Worm (Caenorhabditis elegans) whole organism, L4 larva: ENCODE measurements around the gene cyp-23A1.
A peak's percentile ranks its signal among the peaks of the same experiment; 100 is the strongest.

Experiments
- F37D6.2 ChIP-seq: sonication (generic microtip); optimal IDR thresholded peaks from 2 replicates; lab custom pipeline; 2016; ENCODE audit warnings: mild to moderate bottlenecking, missing genetic modification characterization, missing compliant biosample characterization
- ZK337.2 ChIP-seq: fragments of 200-800 bp; sonication (Bioruptor generic); IDR thresholded peaks from 2 replicates; pipeline ENCODE4 v1.3.6; 2022; ENCODE audit warnings: missing genetic modification reagents, missing genetic modification characterization, missing compliant biosample characterization
- aha-1 ChIP-seq: fragments of 150-350 bp; peaks from one replicate; lab custom pipeline; 2014; ENCODE audit warnings: missing biosample characterization, missing genetic modification characterization
- ceh-20 ChIP-seq: fragments of 200-800 bp; sonication (Bioruptor generic); IDR thresholded peaks from 2 replicates; pipeline ENCODE4 v1.3.6; 2022; ENCODE audit warnings: missing genetic modification reagents, missing genetic modification characterization, missing compliant biosample characterization
- ceh-62 ChIP-seq: sonication (generic microtip); optimal IDR thresholded peaks from 2 replicates; lab custom pipeline; 2017; ENCODE audit warnings: missing biosample characterization, missing genetic modification characterization
- ces-1 ChIP-seq: fragments of 150-350 bp; sonication (generic microtip); optimal IDR thresholded peaks from 4 replicates; lab custom pipeline; 2014; ENCODE audit warnings: missing biosample characterization, missing genetic modification reagents, missing genetic modification characterization
- ctbp-1 ChIP-seq: fragments of 200-800 bp; sonication (Bioruptor generic); IDR thresholded peaks from 2 replicates; pipeline ENCODE4 v1.3.6; 2022; ENCODE audit warnings: missing genetic modification reagents, missing genetic modification characterization, missing compliant biosample characterization
- daf-16 ChIP-seq, 3 experiments: sonication (generic microtip); optimal IDR thresholded peaks; 2 replicates each; lab custom pipeline; 2016 to 2017; ENCODE audit warnings: missing genetic modification characterization in 3 of 3, missing genetic modification reagents in 3 of 3, mild to moderate bottlenecking in 2 of 3, missing compliant biosample characterization in 2 of 3, missing biosample characterization in 1 of 3, moderate library complexity in 1 of 3
- dmd-6 ChIP-seq: fragments of 200-800 bp; sonication (Bioruptor generic); IDR thresholded peaks from 2 replicates; pipeline ENCODE4 v1.3.6; 2022; ENCODE audit warnings: missing genetic modification reagents, missing genetic modification characterization, missing compliant biosample characterization
- dmd-8 ChIP-seq: fragments of 200-800 bp; sonication (Bioruptor generic); IDR thresholded peaks from 2 replicates; pipeline ENCODE4 v1.3.6; 2022; ENCODE audit warnings: missing genetic modification characterization, missing compliant biosample characterization
- dpl-1 ChIP-seq: fragments of 150-350 bp; optimal IDR thresholded peaks from 2 replicates; lab custom pipeline; 2014; ENCODE audit warnings: missing biosample characterization, missing genetic modification reagents, missing genetic modification characterization
- dve-1 ChIP-seq: sonication (generic microtip); optimal IDR thresholded peaks from 2 replicates; lab custom pipeline; 2017; ENCODE audit warnings: antibody characterized with exemption, mild to moderate bottlenecking, missing genetic modification characterization, missing compliant biosample characterization; ENCODE audit not compliant: insufficient read depth
- hif-1 ChIP-seq, 2 experiments: sonication (generic microtip); optimal IDR thresholded peaks; 2 replicates each; lab custom pipeline; 2016 to 2017; ENCODE audit warnings: missing compliant biosample characterization in 2 of 2, missing genetic modification characterization in 2 of 2, missing genetic modification reagents in 2 of 2, missing genotype in 2 of 2, mild to moderate bottlenecking in 1 of 2
- hlh-11 ChIP-seq: fragments of 200-800 bp; sonication (Bioruptor generic); optimal IDR thresholded peaks from 2 replicates; lab custom pipeline; 2018; ENCODE audit warnings: mild to moderate bottlenecking, missing genetic modification characterization, missing compliant biosample characterization
- hlh-30 ChIP-seq: sonication (generic microtip); optimal IDR thresholded peaks from 2 replicates; lab custom pipeline; 2017; ENCODE audit warnings: antibody characterized with exemption, mild to moderate bottlenecking, missing genetic modification characterization, missing compliant biosample characterization; ENCODE audit not compliant: insufficient read depth
- hmg-1.1 ChIP-seq: fragments of 200-800 bp; sonication (Bioruptor generic); IDR thresholded peaks from 2 replicates; pipeline ENCODE4 v1.3.6; 2022; ENCODE audit warnings: missing genetic modification reagents, missing genetic modification characterization, missing compliant biosample characterization
- lin-1 ChIP-seq: fragments of 200-800 bp; sonication (Bioruptor generic); IDR thresholded peaks from 2 replicates; pipeline ENCODE4 v1.3.6; 2022; ENCODE audit warnings: missing genetic modification reagents, missing genetic modification characterization, missing compliant biosample characterization
- lin-13 ChIP-seq: fragments of 150-350 bp; optimal IDR thresholded peaks from 2 replicates; lab custom pipeline; 2014; ENCODE audit warnings: missing biosample characterization, missing genetic modification reagents, missing genetic modification characterization
- lin-38 ChIP-seq: fragments of 200-800 bp; sonication (Bioruptor generic); IDR thresholded peaks from 2 replicates; pipeline ENCODE4 v1.3.6; 2022; ENCODE audit warnings: missing genetic modification reagents, missing genetic modification characterization, missing compliant biosample characterization
- lin-39 ChIP-seq: fragments of 150-350 bp; optimal IDR thresholded peaks from 2 replicates; lab custom pipeline; 2014; ENCODE audit warnings: missing biosample characterization, missing genetic modification reagents, missing genetic modification characterization
- lsy-2 ChIP-seq, 2 experiments: fragments of 150-350 bp in 1 of 2; sonication (generic microtip) in 1 of 2; optimal IDR thresholded peaks; 2 replicates each; lab custom pipeline; 2014 to 2017; ENCODE audit warnings: missing biosample characterization in 2 of 2, missing genetic modification characterization in 2 of 2
- mdl-1 ChIP-seq, 2 experiments: fragments of 150-350 bp in 1 of 2; sonication (generic microtip) in 1 of 2; optimal IDR thresholded peaks; 2 replicates each; lab custom pipeline; 2014 to 2017; ENCODE audit warnings: missing biosample characterization in 2 of 2, missing genetic modification characterization in 2 of 2
- mep-1 ChIP-seq: fragments of 150-350 bp; sonication (generic microtip); optimal IDR thresholded peaks from 3 replicates; lab custom pipeline; 2014; ENCODE audit warnings: missing biosample characterization, missing genetic modification characterization
- mes-2 ChIP-seq: sonication (generic microtip); optimal IDR thresholded peaks from 2 replicates; lab custom pipeline; 2016; ENCODE audit warnings: missing genotype, mild to moderate bottlenecking, missing genetic modification characterization, missing compliant biosample characterization; ENCODE audit not compliant: poor library complexity, severe bottlenecking
- mxl-3 ChIP-seq: fragments of 200-800 bp; sonication (Bioruptor generic); optimal IDR thresholded peaks from 2 replicates; lab custom pipeline; 2018; ENCODE audit warnings: mild to moderate bottlenecking, missing genetic modification characterization, missing compliant biosample characterization
- nhr-11 ChIP-seq: fragments of 150-350 bp; optimal IDR thresholded peaks from 2 replicates; lab custom pipeline; 2014; ENCODE audit warnings: missing biosample characterization, missing genetic modification characterization
- nhr-28 ChIP-seq: fragments of 150-350 bp; optimal IDR thresholded peaks from 2 replicates; lab custom pipeline; 2014; ENCODE audit warnings: missing biosample characterization, missing genetic modification characterization
- nhr-6 ChIP-seq: fragments of 150-350 bp; optimal IDR thresholded peaks from 2 replicates; lab custom pipeline; 2014; ENCODE audit warnings: missing biosample characterization, missing genetic modification characterization
- nhr-77 ChIP-seq: fragments of 150-350 bp; optimal IDR thresholded peaks from 2 replicates; lab custom pipeline; 2014; ENCODE audit warnings: missing biosample characterization, missing genetic modification characterization
- pha-4 ChIP-seq, 2 experiments: fragments of 150-350 bp in 1 of 2; fragments of 200-800 bp in 1 of 2; sonication (Bioruptor generic) in 1 of 2; IDR thresholded peaks in 1 of 2; optimal IDR thresholded peaks in 1 of 2; 2 replicates each; pipeline versions ENCODE4 v1.3.6 to Lab custom; 2014 to 2022; ENCODE audit warnings: missing genetic modification characterization in 2 of 2, missing genetic modification reagents in 2 of 2, missing biosample characterization in 1 of 2, missing compliant biosample characterization in 1 of 2
- pqm-1 ChIP-seq: sonication (generic microtip); optimal IDR thresholded peaks from 2 replicates; lab custom pipeline; 2017; ENCODE audit warnings: missing biosample characterization, missing genetic modification characterization
- rbr-2 ChIP-seq: sonication (generic microtip); optimal IDR thresholded peaks from 2 replicates; lab custom pipeline; 2016; ENCODE audit warnings: missing genotype, missing genetic modification characterization, missing compliant biosample characterization
- sdz-12 ChIP-seq: fragments of 200-800 bp; sonication (Bioruptor generic); optimal IDR thresholded peaks from 2 replicates; lab custom pipeline; 2018; ENCODE audit warnings: mild to moderate bottlenecking, missing genetic modification characterization, missing compliant biosample characterization
- snpc-4 ChIP-seq: fragments of 150-350 bp; optimal IDR thresholded peaks from 2 replicates; lab custom pipeline; 2014; ENCODE audit warnings: missing biosample characterization, missing genetic modification characterization
- unc-62 ChIP-seq, 3 experiments: fragments of 150-350 bp in 1 of 3; sonication (generic microtip); optimal IDR thresholded peaks in 2 of 3; peaks in 1 of 3; 1 replicate in 1 of 3; 2 replicates in 2 of 3; lab custom pipeline; 2014 to 2017; ENCODE audit warnings: missing biosample characterization in 3 of 3, missing genetic modification characterization in 3 of 3, missing genetic modification reagents in 3 of 3, missing genotype in 1 of 3
- vab-7 ChIP-seq: fragments of 200-800 bp; sonication (Bioruptor generic); IDR thresholded peaks from 2 replicates; pipeline ENCODE4 v1.3.6; 2022; ENCODE audit warnings: missing genetic modification reagents, missing genetic modification characterization, missing compliant biosample characterization
- zip-2 ChIP-seq: fragments of 150-350 bp; optimal IDR thresholded peaks from 2 replicates; lab custom pipeline; 2014; ENCODE audit warnings: missing biosample characterization, missing genetic modification characterization
- ztf-11 ChIP-seq: fragments of 150-350 bp; optimal IDR thresholded peaks from 2 replicates; lab custom pipeline; 2014; ENCODE audit warnings: missing biosample characterization, missing genetic modification characterization
- ztf-7 ChIP-seq: fragments of 150-350 bp; optimal IDR thresholded peaks from 2 replicates; lab custom pipeline; 2014; ENCODE audit warnings: missing biosample characterization, missing genetic modification characterization

cyp-23A1 gene

DNA sequence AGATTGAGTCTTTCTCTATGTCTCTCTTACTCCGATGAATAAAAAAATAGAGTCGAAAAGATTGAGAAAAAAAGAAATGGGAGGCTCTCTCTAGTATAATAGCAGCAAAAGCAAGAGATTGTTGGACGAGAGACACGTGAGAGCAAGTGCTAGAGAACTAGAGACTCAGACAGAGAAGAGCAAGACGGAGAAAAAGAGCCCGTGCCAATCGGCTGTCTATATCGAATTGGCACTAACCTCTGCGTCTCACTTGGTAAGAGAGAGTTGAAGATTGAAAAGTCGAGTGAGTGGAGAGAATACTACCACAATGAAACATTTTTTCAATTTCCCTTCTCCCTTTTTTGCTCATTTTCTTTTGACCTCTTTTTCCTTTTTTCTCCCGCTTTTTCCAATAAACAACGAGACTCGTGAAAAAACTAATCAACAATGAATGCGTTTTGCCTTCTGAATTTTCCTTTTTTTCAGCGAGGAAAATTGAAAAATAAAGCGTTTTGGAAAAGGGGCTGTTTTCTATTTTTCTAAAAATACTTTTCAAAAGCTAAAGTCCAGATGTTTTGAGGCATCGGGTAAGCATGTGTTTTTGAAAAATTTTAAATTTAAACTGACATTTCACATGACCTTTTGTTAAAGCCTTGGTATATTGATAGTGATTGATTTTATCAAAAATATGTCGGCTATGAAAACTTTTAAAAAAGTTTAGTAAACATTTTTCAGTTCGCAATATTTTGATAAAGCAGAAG lies 5.3 kb upstream of the cyp-23A1 start:
- TF ChIP-seq hlh-30 (tag; lab: Kevin White, UChicago) (peak; percentile 90), ztf-11 (tag; lab: Kevin White, UChicago) (no peak), unc-62 (GFP tag; optimal IDR thresholded peaks at IDR 0.05 in 1 of 2; lab: Kevin White, UChicago) (peak in 1 of 2 experiments; percentile 93), unc-62 (tag; optimal IDR thresholded peaks at IDR 0.05; lab: Kevin White, UChicago) (no peak), mdl-1 (tag; optimal IDR thresholded peaks at IDR 0.05; lab: Kevin White, UChicago) (peak in 1 of 2 experiments; percentile 82), ztf-7 (tag; lab: Kevin White, UChicago) (peak; percentile 12), daf-16 (GFP tag; optimal IDR thresholded peaks at IDR 0.05; lab: Kevin White, UChicago) (no peak), daf-16 (tag; optimal IDR thresholded peaks at IDR 0.05; lab: Kevin White, UChicago) (no peak), vab-7 (GFP tag; lab: Robert Waterston, UW) (no peak), ces-1 (GFP tag; lab: Kevin White, UChicago) (peak; percentile 46), hlh-11 (peak; percentile 70), hif-1 (tag; optimal IDR thresholded peaks at IDR 0.05; lab: Kevin White, UChicago) (peak in 1 of 2 experiments; percentile 49), mxl-3 (peak; percentile 46), nhr-11 (tag; lab: Kevin White, UChicago) (peak; percentile 75), rbr-2 (peak; percentile 74), nhr-28 (tag; lab: Kevin White, UChicago) (peak; percentile 35), aha-1 (tag; lab: Kevin White, UChicago) (peak; percentile 60), ceh-62 (no peak), nhr-6 (tag; lab: Kevin White, UChicago) (no peak), ctbp-1 (GFP tag; lab: Robert Waterston, UW) (peak; percentile 64; the same call in 1 of the 2 replicates), sdz-12 (GFP tag; lab: Kevin White, UChicago) (no peak), lin-1 (0 out of 2 replicates have a peak, but pooled peaks have one; percentile 44), nhr-77 (no peak), dmd-6 (GFP tag; lab: Robert Waterston, UW) (peak; percentile 74), snpc-4 (tag; lab: Kevin White, UChicago) (no peak), F37D6.2 (tag; lab: Kevin White, UChicago) (peak; percentile 28), dve-1 (tag; lab: Kevin White, UChicago) (peak; percentile 53), ZK337.2 (no peak), ceh-20 (GFP tag; lab: Robert Waterston, UW) (peak; percentile 40; the same call in 1 of the 2 replicates), mep-1 (tag; lab: Kevin White, UChicago) (peak; percentile 63), dpl-1 (GFP tag; lab: Kevin White, UChicago) (peak; percentile 46), lin-13 (GFP tag; lab: Kevin White, UChicago) (peak; percentile 23), lsy-2 (tag; optimal IDR thresholded peaks at IDR 0.05; lab: Kevin White, UChicago) (peak; percentile 73 to 76), zip-2 (tag; lab: Kevin White, UChicago) (no peak), hmg-1.1 (GFP tag; lab: Robert Waterston, UW) (peak; percentile 70; the same call in 1 of the 2 replicates), mes-2 (tag; lab: Kevin White, UChicago) (peak; percentile 31), lin-38 (peak; percentile 45), pqm-1 (tag; lab: Kevin White, UChicago) (peak; percentile 15), pha-4 (GFP tag; IDR thresholded peaks at IDR 0.05; lab: Robert Waterston, UW) (peak; percentile 47; the same call in 1 of the 2 replicates), pha-4 (tag; optimal IDR thresholded peaks at IDR 0.05; lab: Kevin White, UChicago) (peak; percentile 8)

DNA sequence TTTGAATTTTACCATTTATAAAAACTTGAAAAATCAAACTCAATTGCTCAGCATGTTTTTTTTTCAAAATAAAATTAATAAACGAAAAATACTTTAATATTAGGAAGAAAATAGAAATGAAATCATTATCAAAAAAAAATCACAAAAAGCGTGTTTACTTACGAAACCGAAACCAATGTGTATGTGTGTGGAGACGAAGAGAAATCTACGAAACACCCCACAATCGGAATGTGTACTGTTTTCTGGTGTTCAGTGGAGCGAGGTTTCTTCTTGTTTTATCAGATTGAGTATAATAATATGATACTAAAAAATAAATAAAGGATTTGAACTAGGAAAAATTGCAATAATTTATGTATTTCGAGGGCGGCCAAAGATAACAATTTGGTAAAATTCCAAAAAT lies 4.3 kb upstream of the cyp-23A1 start:
- TF ChIP-seq dve-1 (tag; lab: Kevin White, UChicago), result peak; percentile 68
- TF ChIP-seq ztf-7 (tag; lab: Kevin White, UChicago), result peak; percentile 15
- TF ChIP-seq zip-2 (tag; lab: Kevin White, UChicago), result no peak
- peak; percentile 48 for TF ChIP-seq mes-2 (tag; lab: Kevin White, UChicago)
- TF ChIP-seq dmd-6 (GFP tag; lab: Robert Waterston, UW), result 0 out of 2 replicates have a peak, but pooled peaks have one; percentile 29
- peak; percentile 57 for TF ChIP-seq hlh-11
- peak; percentile 53 for TF ChIP-seq nhr-77
- peak; percentile 44 for TF ChIP-seq pqm-1 (tag; lab: Kevin White, UChicago)
- TF ChIP-seq lin-39 (tag; lab: Kevin White, UChicago), result no peak
- peak; percentile 21 for TF ChIP-seq hlh-30 (tag; lab: Kevin White, UChicago)
- no peak for TF ChIP-seq ceh-62
- TF ChIP-seq nhr-28 (tag; lab: Kevin White, UChicago), result peak; percentile 84
- peak; percentile 26 for TF ChIP-seq mep-1 (tag; lab: Kevin White, UChicago)
- peak; percentile 21 for TF ChIP-seq dpl-1 (GFP tag; lab: Kevin White, UChicago)
- peak in 1 of 2 experiments; percentile 43 for TF ChIP-seq lsy-2 (tag; optimal IDR thresholded peaks at IDR 0.05; lab: Kevin White, UChicago)
- TF ChIP-seq daf-16 (GFP tag; optimal IDR thresholded peaks at IDR 0.05; lab: Kevin White, UChicago), result no peak
- TF ChIP-seq daf-16 (tag; optimal IDR thresholded peaks at IDR 0.05; lab: Kevin White, UChicago), result peak; percentile 98
- no peak for TF ChIP-seq dmd-8 (GFP tag; lab: Robert Waterston, UW)
- no peak for TF ChIP-seq pha-4 (GFP tag; IDR thresholded peaks at IDR 0.05; lab: Robert Waterston, UW)
- TF ChIP-seq pha-4 (tag; optimal IDR thresholded peaks at IDR 0.05; lab: Kevin White, UChicago), result peak; percentile 70
- TF ChIP-seq, all 104 proteins: peak for 14
